Worm (Caenorhabditis elegans) whole organism, L4 larva: ENCODE results near the gene set-16.

Experiments used
- aly-2 ChIP-seq: sonication (generic microtip); optimal IDR thresholded peaks from 2 replicates; lab custom pipeline; 2018; ENCODE audit warnings: missing biosample characterization, missing genetic modification characterization
- ceh-82 ChIP-seq: sonication (generic microtip); optimal IDR thresholded peaks from 2 replicates; lab custom pipeline; 2017; ENCODE audit warnings: missing biosample characterization, missing genetic modification characterization
- daf-16 ChIP-seq, 3 experiments: sonication (generic microtip); optimal IDR thresholded peaks; 2 replicates each; lab custom pipeline; 2016 to 2017; ENCODE audit warnings: missing genetic modification characterization in 3 of 3, missing genetic modification reagents in 3 of 3, mild to moderate bottlenecking in 2 of 3, missing compliant biosample characterization in 2 of 3, missing biosample characterization in 1 of 3, moderate library complexity in 1 of 3
- egl-27 ChIP-seq: sonication (generic microtip); optimal IDR thresholded peaks from 3 replicates; lab custom pipeline; 2017; ENCODE audit warnings: missing biosample characterization, missing genetic modification reagents, missing genetic modification characterization
- fos-1 ChIP-seq: fragments of 150-350 bp; optimal IDR thresholded peaks from 2 replicates; lab custom pipeline; 2014; ENCODE audit warnings: missing biosample characterization, missing genetic modification characterization
- lim-7 ChIP-seq: fragments of 200-800 bp; sonication (Bioruptor generic); IDR thresholded peaks from 2 replicates; pipeline ENCODE4 v1.3.6; 2022; ENCODE audit warnings: missing genetic modification characterization, missing compliant biosample characterization
- mdl-1 ChIP-seq, 2 experiments: fragments of 150-350 bp in 1 of 2; sonication (generic microtip) in 1 of 2; optimal IDR thresholded peaks; 2 replicates each; lab custom pipeline; 2014 to 2017; ENCODE audit warnings: missing biosample characterization in 2 of 2, missing genetic modification characterization in 2 of 2
- nhr-28 ChIP-seq: fragments of 150-350 bp; optimal IDR thresholded peaks from 2 replicates; lab custom pipeline; 2014; ENCODE audit warnings: missing biosample characterization, missing genetic modification characterization
- pha-4 ChIP-seq, 2 experiments: fragments of 150-350 bp in 1 of 2; fragments of 200-800 bp in 1 of 2; sonication (Bioruptor generic) in 1 of 2; IDR thresholded peaks in 1 of 2; optimal IDR thresholded peaks in 1 of 2; 2 replicates each; pipeline versions ENCODE4 v1.3.6 to Lab custom; 2014 to 2022; ENCODE audit warnings: missing genetic modification characterization in 2 of 2, missing genetic modification reagents in 2 of 2, missing biosample characterization in 1 of 2, missing compliant biosample characterization in 1 of 2
- sdz-12 ChIP-seq: fragments of 200-800 bp; sonication (Bioruptor generic); optimal IDR thresholded peaks from 2 replicates; lab custom pipeline; 2018; ENCODE audit warnings: mild to moderate bottlenecking, missing genetic modification characterization, missing compliant biosample characterization
- skn-1 ChIP-seq: fragments of 150-350 bp; optimal IDR thresholded peaks from 2 replicates; lab custom pipeline; 2014; ENCODE audit warnings: missing biosample characterization, missing genetic modification characterization
- tra-1 ChIP-seq: fragments of 200-800 bp; sonication (Bioruptor generic); IDR thresholded peaks from 2 replicates; pipeline ENCODE4 v1.3.6; 2022; ENCODE audit warnings: missing genetic modification reagents, missing genetic modification characterization, missing compliant biosample characterization
- unc-62 ChIP-seq, 3 experiments: fragments of 150-350 bp in 1 of 3; sonication (generic microtip); optimal IDR thresholded peaks in 2 of 3; peaks in 1 of 3; 1 replicate in 1 of 3; 2 replicates in 2 of 3; lab custom pipeline; 2014 to 2017; ENCODE audit warnings: missing biosample characterization in 3 of 3, missing genetic modification characterization in 3 of 3, missing genetic modification reagents in 3 of 3, missing genotype in 1 of 3
- zag-1 ChIP-seq: fragments of 150-350 bp; optimal IDR thresholded peaks from 2 replicates; lab custom pipeline; 2014; ENCODE audit warnings: missing biosample characterization, missing genetic modification characterization

- TF ChIP-seq daf-16 (GFP tag; optimal IDR thresholded peaks at IDR 0.05; lab: Kevin White, UChicago) = no peak
- TF ChIP-seq daf-16 (tag; optimal IDR thresholded peaks at IDR 0.05; lab: Kevin White, UChicago) = no peak
- no peak for TF ChIP-seq tra-1 (GFP tag; lab: Robert Waterston, UW)
- no peak for TF ChIP-seq fos-1
- TF ChIP-seq skn-1 (tag; lab: Kevin White, UChicago) = no peak
- no peak for TF ChIP-seq aly-2 (tag; lab: Kevin White, UChicago)
- TF ChIP-seq sdz-12 (GFP tag; lab: Kevin White, UChicago) = no peak
- TF ChIP-seq mdl-1 (tag; optimal IDR thresholded peaks at IDR 0.05; lab: Kevin White, UChicago) = no peak
- no peak for TF ChIP-seq unc-62 (GFP tag; optimal IDR thresholded peaks at IDR 0.05 in 1 of 2; lab: Kevin White, UChicago)
- no peak for TF ChIP-seq unc-62 (tag; optimal IDR thresholded peaks at IDR 0.05; lab: Kevin White, UChicago)
- TF ChIP-seq egl-27 = no peak
- no peak for TF ChIP-seq pha-4 (GFP tag; IDR thresholded peaks at IDR 0.05; lab: Robert Waterston, UW)
- TF ChIP-seq pha-4 (tag; optimal IDR thresholded peaks at IDR 0.05; lab: Kevin White, UChicago) = no peak
- no peak for TF ChIP-seq nhr-28 (tag; lab: Kevin White, UChicago)
- no peak for TF ChIP-seq lim-7 (GFP tag; lab: Robert Waterston, UW)
- no peak for TF ChIP-seq ceh-82 (tag; lab: Kevin White, UChicago)
- no peak for TF ChIP-seq zag-1 (tag; lab: Kevin White, UChicago)
These were observed 16.4 kb downstream of the set-16 start for ce11 chrIII:13660123-13660522.
